Fruit fly (Drosophila melanogaster) whole organism, embryonic: ENCODE results near the gene CG2611.

ENCODE experiments used
- BtbVII ChIP-seq: fragments of 200-800 bp; sonication (Bioruptor generic); optimal IDR thresholded peaks from 3 replicates; lab custom pipeline; 2017; ENCODE audit warnings: missing biosample characterization, mild to moderate bottlenecking, missing genetic modification characterization
- CG10147 ChIP-seq: fragments of 200-800 bp; sonication (Bioruptor generic); optimal IDR thresholded peaks from 2 replicates; lab custom pipeline; 2019; ENCODE audit warnings: missing biosample characterization, mild to moderate bottlenecking, missing genetic modification characterization, moderate library complexity
- CG10366 ChIP-seq: fragments of 200-800 bp; sonication (Bioruptor generic); IDR thresholded peaks from 2 replicates; pipeline ENCODE4 v1.3.6; 2022; ENCODE audit warnings: missing biosample characterization, missing genetic modification characterization
- CG10565 ChIP-seq: fragments of 200-800 bp; sonication (Bioruptor generic); optimal IDR thresholded peaks from 3 replicates; lab custom pipeline; 2016; ENCODE audit warnings: missing biosample characterization, mild to moderate bottlenecking, missing genetic modification characterization
- CG12391 ChIP-seq: fragments of 200-800 bp; sonication (Bioruptor generic); optimal IDR thresholded peaks from 3 replicates; lab custom pipeline; 2018; ENCODE audit warnings: missing biosample characterization, mild to moderate bottlenecking, missing genetic modification characterization, moderate library complexity
- CG12769 ChIP-seq: fragments of 200-800 bp; sonication (Bioruptor generic); optimal IDR thresholded peaks from 2 replicates; lab custom pipeline; 2019; ENCODE audit warnings: missing biosample characterization, mild to moderate bottlenecking, missing genetic modification characterization, moderate library complexity
- CG13123 ChIP-seq: fragments of 200-800 bp; sonication (Bioruptor generic); optimal IDR thresholded peaks from 2 replicates; lab custom pipeline; 2016; ENCODE audit warnings: missing biosample characterization, missing genetic modification characterization
- CG15073 ChIP-seq: fragments of 200-800 bp; sonication (Bioruptor generic); optimal IDR thresholded peaks from 2 replicates; lab custom pipeline; 2016; ENCODE audit warnings: missing biosample characterization, missing genetic modification characterization
- CG16815 ChIP-seq: fragments of 200-800 bp; sonication (Bioruptor generic); optimal IDR thresholded peaks from 3 replicates; lab custom pipeline; 2017; ENCODE audit warnings: missing biosample characterization, mild to moderate bottlenecking, missing genetic modification characterization
- CG17328 ChIP-seq: fragments of 200-800 bp; sonication (Bioruptor generic); IDR thresholded peaks from 2 replicates; pipeline ENCODE4 v1.3.6; 2022; ENCODE audit warnings: missing biosample characterization, missing genetic modification characterization
- CG2199 ChIP-seq: fragments of 200-800 bp; sonication (Bioruptor generic); IDR thresholded peaks from 3 replicates; pipeline ENCODE4 v1.3.6; 2022; ENCODE audit warnings: missing biosample characterization, missing genetic modification characterization
- CG34224 ChIP-seq: fragments of 200-800 bp; sonication (Bioruptor generic); IDR thresholded peaks from 3 replicates; pipeline ENCODE4 v1.3.6; 2022; ENCODE audit warnings: missing biosample characterization, missing genetic modification characterization; ENCODE audit not compliant: partially characterized antibody
- CG3726 ChIP-seq: fragments of 200-800 bp; sonication (Bioruptor generic); IDR thresholded peaks from 3 replicates; pipeline ENCODE4, ENCODE4 v1.3.6; 2022; ENCODE audit warnings: missing biosample characterization, missing genetic modification characterization
- CG5180 ChIP-seq: fragments of 200-800 bp; sonication (Bioruptor generic); optimal IDR thresholded peaks from 3 replicates; lab custom pipeline; 2017; ENCODE audit warnings: missing biosample characterization, missing genetic modification characterization, mild to moderate bottlenecking, moderate library complexity, missing genetic modification reagents
- CG6813 ChIP-seq: fragments of 200-800 bp; sonication (Bioruptor generic); optimal IDR thresholded peaks from 2 replicates; lab custom pipeline; 2017; ENCODE audit warnings: missing biosample characterization, missing genetic modification characterization, mild to moderate bottlenecking, moderate library complexity, missing genetic modification reagents
- CG7786 ChIP-seq: fragments of 200-800 bp; sonication (Bioruptor generic); optimal IDR thresholded peaks from 2 replicates; lab custom pipeline; 2016; ENCODE audit warnings: missing biosample characterization, missing genetic modification characterization
- CG8290 ChIP-seq, 3 experiments: fragments of 200-800 bp; sonication (Bioruptor generic); optimal IDR thresholded peaks; 2 replicates each; lab custom pipeline; 2016 to 2019; ENCODE audit warnings: missing biosample characterization in 3 of 3, missing genetic modification characterization in 3 of 3, mild to moderate bottlenecking in 2 of 3, moderate library complexity in 1 of 3
- CG9797 ChIP-seq: fragments of 200-800 bp; sonication (Bioruptor generic); optimal IDR thresholded peaks from 3 replicates; lab custom pipeline; 2018; ENCODE audit warnings: missing biosample characterization, mild to moderate bottlenecking, missing genetic modification characterization
- CoRest ChIP-seq: fragments of 200-800 bp; sonication (Bioruptor generic); optimal IDR thresholded peaks from 3 replicates; lab custom pipeline; 2018; ENCODE audit warnings: missing biosample characterization, mild to moderate bottlenecking, missing genetic modification characterization, moderate library complexity
- Dp ChIP-seq: fragments of 200-800 bp; sonication (Bioruptor generic); optimal IDR thresholded peaks from 2 replicates; lab custom pipeline; 2018; ENCODE audit warnings: missing biosample characterization, mild to moderate bottlenecking, missing genetic modification characterization, moderate library complexity
- E2f1 ChIP-seq: fragments of 200-800 bp; sonication (Bioruptor generic); IDR thresholded peaks from 2 replicates; pipeline ENCODE4 v1.3.6; 2022; ENCODE audit warnings: missing biosample characterization, missing genetic modification characterization
- Hr51 ChIP-seq, 2 experiments: fragments of 200-800 bp; sonication (Bioruptor generic); optimal IDR thresholded peaks; 2 replicates in 1 of 2; 3 replicates in 1 of 2; lab custom pipeline; 2016 to 2018; ENCODE audit warnings: missing biosample characterization in 2 of 2, missing genetic modification characterization in 2 of 2, mild to moderate bottlenecking in 1 of 2, moderate library complexity in 1 of 2
- Kr ChIP-seq: fragments of 200-800 bp; sonication (Bioruptor generic); optimal IDR thresholded peaks from 2 replicates; lab custom pipeline; 2017; ENCODE audit warnings: missing biosample characterization, mild to moderate bottlenecking, missing genetic modification characterization
- Lim3 ChIP-seq: fragments of 200-800 bp; sonication (Bioruptor generic); IDR thresholded peaks from 2 replicates; pipeline ENCODE4 v1.3.6; 2022; ENCODE audit warnings: missing biosample characterization, missing genetic modification characterization
- NC2α ChIP-seq: fragments of 200-800 bp; sonication (Bioruptor generic); optimal IDR thresholded peaks from 2 replicates; lab custom pipeline; 2016; ENCODE audit warnings: missing biosample characterization, missing genetic modification characterization
- Side ChIP-seq: fragments of 200-800 bp; sonication (Bioruptor generic); optimal IDR thresholded peaks from 2 replicates; lab custom pipeline; 2016; ENCODE audit warnings: missing biosample characterization, missing genetic modification characterization
- Xrp1 ChIP-seq: fragments of 200-800 bp; sonication (Bioruptor generic); IDR thresholded peaks from 2 replicates; pipeline ENCODE4 v1.3.6; 2022; ENCODE audit warnings: missing biosample characterization, missing genetic modification characterization
- YL-1 ChIP-seq: fragments of 200-800 bp; sonication (Bioruptor generic); optimal IDR thresholded peaks from 3 replicates; lab custom pipeline; 2017; ENCODE audit warnings: missing biosample characterization, mild to moderate bottlenecking, missing genetic modification characterization
- cas ChIP-seq: fragments of 200-800 bp; sonication (Bioruptor generic); IDR thresholded peaks from 2 replicates; pipeline ENCODE4 v1.3.6; 2022; ENCODE audit warnings: missing biosample characterization, missing genetic modification characterization
- dysf ChIP-seq: fragments of 200-800 bp; sonication (Bioruptor generic); IDR thresholded peaks from 3 replicates; pipeline ENCODE4 v1.3.6; 2022; ENCODE audit warnings: missing biosample characterization, missing genetic modification characterization
- exex ChIP-seq: fragments of 200-800 bp; sonication (Bioruptor generic); optimal IDR thresholded peaks from 4 replicates; lab custom pipeline; 2018; ENCODE audit warnings: missing biosample characterization, mild to moderate bottlenecking, missing genetic modification characterization, moderate library complexity
- eyg ChIP-seq: fragments of 200-800 bp; sonication (Bioruptor generic); optimal IDR thresholded peaks from 3 replicates; lab custom pipeline; 2016; ENCODE audit warnings: missing biosample characterization, missing genetic modification characterization
- hkb ChIP-seq, 2 experiments: fragments of 200-800 bp in 1 of 2; fragments of >200 bp in 1 of 2; sonication (Bioruptor generic) in 1 of 2; IDR thresholded peaks in 1 of 2; optimal IDR thresholded peaks in 1 of 2; 2 replicates each; pipeline versions ENCODE4 v1.3.6 to Lab custom; 2017 to 2022; ENCODE audit warnings: missing biosample characterization in 1 of 2, missing genetic modification characterization in 1 of 2
- ind ChIP-seq: fragments of 200-800 bp; sonication (Bioruptor generic); optimal IDR thresholded peaks from 3 replicates; lab custom pipeline; 2016; ENCODE audit warnings: missing biosample characterization, missing genetic modification characterization
- kay ChIP-seq: fragments of 200-800 bp; sonication (Bioruptor generic); optimal IDR thresholded peaks from 2 replicates; lab custom pipeline; 2016; ENCODE audit warnings: missing biosample characterization, missing genetic modification characterization
- luna ChIP-seq: fragments of 200-800 bp; sonication (Bioruptor generic); optimal IDR thresholded peaks from 2 replicates; lab custom pipeline; 2016; ENCODE audit warnings: missing biosample characterization, missing genetic modification characterization
- nmo ChIP-seq: fragments of 200-800 bp; sonication (Bioruptor generic); optimal IDR thresholded peaks from 2 replicates; lab custom pipeline; 2018; ENCODE audit warnings: missing biosample characterization, mild to moderate bottlenecking, missing genetic modification characterization, moderate library complexity
- psq ChIP-seq: fragments of 200-800 bp; sonication (Bioruptor generic); optimal IDR thresholded peaks from 2 replicates; lab custom pipeline; 2017; ENCODE audit warnings: missing biosample characterization, missing genetic modification characterization
- pum ChIP-seq: fragments of 200-800 bp; sonication (Bioruptor generic); optimal IDR thresholded peaks from 2 replicates; lab custom pipeline; 2016; ENCODE audit warnings: missing biosample characterization, missing genetic modification characterization
- run ChIP-seq: fragments of 200-800 bp; sonication (Bioruptor generic); optimal IDR thresholded peaks from 3 replicates; lab custom pipeline; 2018; ENCODE audit warnings: missing biosample characterization, mild to moderate bottlenecking, missing genetic modification characterization
- salm ChIP-seq: fragments of 200-800 bp; sonication (Bioruptor generic); optimal IDR thresholded peaks from 2 replicates; lab custom pipeline; 2018; ENCODE audit warnings: missing biosample characterization, mild to moderate bottlenecking, missing genetic modification characterization
- sc ChIP-seq, 3 experiments: fragments of >200 bp in 2 of 3; fragments of 200-800 bp in 1 of 3; sonication (Bioruptor generic) in 1 of 3; optimal IDR thresholded peaks; 2 replicates in 2 of 3; 3 replicates in 1 of 3; lab custom pipeline; 2017; ENCODE audit warnings: mild to moderate bottlenecking in 1 of 3, missing biosample characterization in 1 of 3, missing genetic modification characterization in 1 of 3, missing genetic modification reagents in 1 of 3
- scrt ChIP-seq: fragments of 200-800 bp; sonication (Bioruptor generic); optimal IDR thresholded peaks from 2 replicates; lab custom pipeline; 2018; ENCODE audit warnings: missing biosample characterization, mild to moderate bottlenecking, missing genetic modification characterization, moderate library complexity
- so ChIP-seq: fragments of 200-800 bp; sonication (Bioruptor generic); IDR thresholded peaks from 3 replicates; pipeline ENCODE4 v1.3.6; 2022; ENCODE audit warnings: missing biosample characterization, missing genetic modification characterization
- sob ChIP-seq: fragments of 200-800 bp; sonication (Bioruptor generic); IDR thresholded peaks from 2 replicates; pipeline ENCODE4 v1.3.6; 2022; ENCODE audit warnings: missing biosample characterization, missing genetic modification characterization
- stc ChIP-seq: fragments of 200-800 bp; sonication (Bioruptor generic); IDR thresholded peaks from 2 replicates; pipeline ENCODE4 v1.3.6; 2022; ENCODE audit warnings: missing biosample characterization, missing genetic modification characterization
- tx ChIP-seq: fragments of 200-800 bp; sonication (Bioruptor generic); optimal IDR thresholded peaks from 2 replicates; lab custom pipeline; 2016; ENCODE audit warnings: missing biosample characterization, missing genetic modification characterization
- zfh1 ChIP-seq: fragments of 200-800 bp; sonication (Bioruptor generic); IDR thresholded peaks from 3 replicates; pipeline ENCODE4 v1.3.6; 2022; ENCODE audit warnings: missing biosample characterization, missing genetic modification characterization

The CG2611 gene

DNA sequence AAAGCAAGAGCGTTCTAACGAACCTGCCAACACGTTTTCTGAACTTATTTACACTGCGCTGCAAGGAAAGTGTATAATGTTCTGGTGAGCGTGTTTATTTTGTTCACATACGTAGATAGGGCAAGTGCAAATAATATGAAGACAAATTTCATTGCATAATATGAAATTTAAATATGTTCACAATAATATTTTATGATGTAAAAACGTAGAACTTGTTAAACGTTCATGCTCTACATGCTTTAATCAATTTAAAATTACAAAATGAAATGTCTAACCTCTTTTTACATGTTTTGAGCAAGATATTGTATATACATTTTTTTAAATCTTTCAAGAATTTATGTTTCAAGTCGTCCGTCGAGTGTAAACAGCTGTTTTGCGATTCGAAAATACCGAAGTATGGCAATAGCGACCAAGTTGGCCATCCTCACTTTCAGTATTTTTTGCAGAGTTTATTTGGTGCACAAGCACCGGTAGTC is 4.6 kb upstream of the CG2611 start, which contains the start of the genes phr6-4 and CG2608 (continued):
- peak; percentile 89 for TF ChIP-seq CG16815 (GFP tag; lab: Kevin White, UChicago)
- peak; percentile 67 for TF ChIP-seq NC2α (GFP tag; lab: Kevin White, UChicago)
- TF ChIP-seq salm (tag; lab: Kevin White, UChicago): peak; percentile 90
- peak; percentile 95 for TF ChIP-seq CG12391 (tag; lab: Kevin White, UChicago)
- peak; percentile 84 to 94 for TF ChIP-seq Hr51 (GFP tag; optimal IDR thresholded peaks at IDR 0.05; lab: Kevin White, UChicago)
- peak; percentile 93 for TF ChIP-seq ind (GFP tag; lab: Kevin White, UChicago)
- peak; percentile 78 for TF ChIP-seq YL-1 (GFP tag; lab: Kevin White, UChicago)
- TF ChIP-seq dysf (GFP tag; lab: Robert Waterston, UW): peak; percentile 86
- TF ChIP-seq hkb (optimal IDR thresholded peaks at IDR 0.05; lab: Kevin White, UChicago): no peak
- TF ChIP-seq hkb (GFP tag; IDR thresholded peaks at IDR 0.05; lab: Robert Waterston, UW): peak; percentile 91
- TF ChIP-seq CoRest: peak; percentile 97
- peak; percentile 71 for TF ChIP-seq CG5180 (GFP tag; lab: Kevin White, UChicago)
- TF ChIP-seq Lim3 (GFP tag; lab: Robert Waterston, UW): 0 out of 2 replicates have a peak, but pooled peaks have one; percentile 43
- peak; percentile 73 for TF ChIP-seq CG8290 (GFP tag; optimal IDR thresholded peaks at IDR 0.05; lab: Kevin White, UChicago)
- peak; percentile 60 to 86 for TF ChIP-seq CG8290 (tag; optimal IDR thresholded peaks at IDR 0.05; lab: Kevin White, UChicago)
- peak; percentile 68 for TF ChIP-seq CG10565 (GFP tag; lab: Kevin White, UChicago)
- peak; percentile 41; the same call in 1 of the 3 replicates for TF ChIP-seq zfh1
- peak; percentile 66 for TF ChIP-seq eyg (GFP tag; lab: Kevin White, UChicago)
- peak; percentile 97 for TF ChIP-seq nmo (GFP tag; lab: Kevin White, UChicago)
- TF ChIP-seq luna: peak; percentile 68
- peak; percentile 81 for TF ChIP-seq pum (GFP tag; lab: Kevin White, UChicago)
- peak; percentile 70 for TF ChIP-seq Dp (GFP tag; lab: Kevin White, UChicago)
- TF ChIP-seq CG12769 (tag; lab: Kevin White, UChicago): peak; percentile 83
- peak; percentile 70 for TF ChIP-seq sob (GFP tag; lab: Robert Waterston, UW)
- peak; percentile 72 for TF ChIP-seq cas (GFP tag; lab: Robert Waterston, UW)
- peak; percentile 89 for TF ChIP-seq so
- TF ChIP-seq Side (GFP tag; lab: Kevin White, UChicago): peak; percentile 73
- TF ChIP-seq sc (optimal IDR thresholded peaks at IDR 0.05; lab: Kevin White, UChicago): no peak
- TF ChIP-seq sc (GFP tag; optimal IDR thresholded peaks at IDR 0.05; lab: Kevin White, UChicago): peak; percentile 86
- TF ChIP-seq CG34224 (GFP tag; lab: Robert Waterston, UW): no peak
- peak; percentile 89 for TF ChIP-seq BtbVII (GFP tag; lab: Kevin White, UChicago)
- peak; percentile 88 for TF ChIP-seq run (tag; lab: Kevin White, UChicago)
- peak; percentile 85 for TF ChIP-seq CG6813 (GFP tag; lab: Kevin White, UChicago)
- TF ChIP-seq CG13123 (GFP tag; lab: Kevin White, UChicago): peak; percentile 78
- peak; percentile 82 for TF ChIP-seq scrt (GFP tag; lab: Kevin White, UChicago)
- TF ChIP-seq CG9797 (GFP tag; lab: Kevin White, UChicago): peak; percentile 63
- no peak for TF ChIP-seq Kr (GFP tag; lab: Kevin White, UChicago)
- peak; percentile 69 for TF ChIP-seq stc (GFP tag; lab: Robert Waterston, UW)
- peak; percentile 82 for TF ChIP-seq CG10366 (GFP tag; lab: Robert Waterston, UW)
- peak; percentile 91 for TF ChIP-seq Xrp1 (GFP tag; lab: Robert Waterston, UW)
- TF ChIP-seq CG17328 (GFP tag; lab: Robert Waterston, UW): peak; percentile 76
- peak; percentile 85 for TF ChIP-seq E2f1 (GFP tag; lab: Robert Waterston, UW)
- peak; percentile 68 for TF ChIP-seq exex
- TF ChIP-seq kay (GFP tag; lab: Kevin White, UChicago): peak; percentile 84
- TF ChIP-seq CG7786 (GFP tag; lab: Kevin White, UChicago): peak; percentile 85
- TF ChIP-seq CG10147: peak; percentile 95
- TF ChIP-seq CG2199 (GFP tag; lab: Robert Waterston, UW): peak; percentile 74; the same call in 2 of the 3 replicates
- TF ChIP-seq tx (GFP tag; lab: Kevin White, UChicago): peak; percentile 81
- peak; percentile 63; the same call in 1 of the 3 replicates for TF ChIP-seq CG3726 (GFP tag; lab: Robert Waterston, UW)
- TF ChIP-seq psq (GFP tag; lab: Kevin White, UChicago): peak; percentile 78
- TF ChIP-seq CG15073 (GFP tag; lab: Kevin White, UChicago): peak; percentile 54
